Worm (Caenorhabditis elegans): ENCODE data around the gene T03F7.7.

DNA sequence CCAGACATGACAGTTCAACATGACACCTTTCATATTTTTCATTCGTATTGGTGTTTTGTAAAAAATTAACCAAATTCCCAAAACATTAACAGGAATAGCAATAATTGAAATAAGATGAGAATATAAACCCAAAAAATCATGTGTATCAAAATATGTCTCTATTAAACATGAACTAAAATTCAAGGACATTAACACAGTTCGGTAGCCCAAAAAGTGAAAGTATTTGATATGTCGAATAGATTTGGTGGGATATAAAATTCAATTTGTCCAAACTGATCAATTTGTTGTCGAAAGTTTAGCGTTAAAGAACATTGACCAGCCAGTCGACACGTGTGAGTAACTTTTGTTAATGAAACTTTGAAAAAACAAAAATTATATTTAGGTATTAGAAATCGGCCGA lies 8.5 kb upstream of the T03F7.7 start, which contains the start of gene srh-46:
- TF ChIP-seq ztf-23 (GFP tag; IDR thresholded peaks at IDR 0.05) (no peak), ref-1 (GFP tag; conservative IDR thresholded peaks at IDR 0.05) (no peak), flt-1 (GFP tag; IDR thresholded peaks at IDR 0.05) (no peak), cog-1 (tag; optimal IDR thresholded peaks at IDR 0.05) (no peak), ztf-29 (GFP tag; IDR thresholded peaks at IDR 0.05) (no peak), tab-1 (GFP tag; IDR thresholded peaks at IDR 0.05) (no peak), T22C8.4 (GFP tag; IDR thresholded peaks at IDR 0.05) (no peak)

Measured in whole organism, midembryonic.